Fruit fly (Drosophila melanogaster): ENCODE results near the gene CG7715.

The CG7715 gene

dm6 chr3R:18739435-18739977 lies 11.2 kb upstream of the CG7715 start:
- TF ChIP-seq Hr39 (GFP tag; optimal IDR thresholded peaks at IDR 0.05) (peak; percentile 5), CG3919 (GFP tag; optimal IDR thresholded peaks at IDR 0.05) (peak; percentile 22), svp (GFP tag) (peak; percentile 76), CG8319 (GFP tag; optimal IDR thresholded peaks at IDR 0.05) (no peak), ss (GFP tag; optimal IDR thresholded peaks at IDR 0.05) (peak in 1 of 2 experiments; percentile 26), OdsH (GFP tag; optimal IDR thresholded peaks at IDR 0.05) (peak; percentile 25), net (GFP tag; optimal IDR thresholded peaks at IDR 0.05) (peak; percentile 8), CG6163 (GFP tag; IDR thresholded peaks at IDR 0.05) (0 out of 3 replicates have a peak, but pooled peaks have one; percentile 30), pdm3 (GFP tag; optimal IDR thresholded peaks at IDR 0.05) (peak; percentile 24), CG6276 (GFP tag; optimal IDR thresholded peaks at IDR 0.05) (peak; percentile 5), CG32006 (GFP tag; optimal IDR thresholded peaks at IDR 0.05) (peak; percentile 51), spab (GFP tag; optimal IDR thresholded peaks at IDR 0.05) (no peak), CG6792 (GFP tag; optimal IDR thresholded peaks at IDR 0.05) (no peak), CG4318 (GFP tag; optimal IDR thresholded peaks at IDR 0.05) (no peak), vri (GFP tag; optimal IDR thresholded peaks at IDR 0.05) (no peak), lz (GFP tag; optimal IDR thresholded peaks at IDR 0.05) (peak; percentile 13), achi (GFP tag; optimal IDR thresholded peaks at IDR 0.05) (peak; percentile 1), CG31627 (GFP tag; optimal IDR thresholded peaks at IDR 0.05) (peak; percentile 2), CG7368 (GFP tag; optimal IDR thresholded peaks at IDR 0.05) (peak; percentile 29), esn (GFP tag; optimal IDR thresholded peaks at IDR 0.05) (peak; percentile 5), CG11294 (GFP tag; IDR thresholded peaks at IDR 0.05) (no peak), Eip78C (GFP tag) (peak; percentile 3)

DNA sequence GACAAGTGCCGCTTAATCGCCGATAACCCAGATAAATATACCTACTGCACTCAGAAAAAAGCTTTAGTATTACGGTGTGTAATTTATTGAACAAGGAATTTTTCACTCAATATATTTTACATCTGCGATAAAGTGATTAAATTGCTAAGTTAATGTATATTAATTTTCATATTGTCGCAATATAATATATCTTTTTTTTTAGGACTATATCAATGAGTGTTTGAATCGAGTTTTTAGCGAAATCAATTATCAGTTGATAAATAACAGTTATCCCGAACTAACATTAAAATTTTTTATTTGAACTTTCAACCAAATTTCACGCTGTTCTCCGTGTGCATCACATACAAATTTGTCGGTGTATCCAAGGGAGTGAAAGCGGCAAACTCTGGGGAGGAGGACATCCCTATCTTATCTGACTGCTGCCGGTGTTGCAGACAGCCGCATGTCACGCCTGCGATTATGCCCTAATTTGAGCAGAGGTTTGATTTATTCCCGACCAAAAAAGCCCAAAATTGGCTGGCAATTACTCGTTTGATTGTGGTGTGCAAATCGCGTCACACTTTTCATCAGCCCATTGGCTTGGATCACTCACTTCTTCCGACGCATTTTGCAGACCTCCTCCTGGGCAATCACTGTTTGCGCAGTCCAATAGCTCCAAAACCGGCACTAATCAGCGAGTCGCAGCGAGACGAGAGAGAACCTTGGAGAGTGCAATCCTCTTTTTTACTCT lies 10.6 kb upstream of the CG7715 start:
- TF ChIP-seq Eip93F (GFP tag; optimal IDR thresholded peaks at IDR 0.05), result no peak
- peak; percentile 29 for TF ChIP-seq Smox (GFP tag; optimal IDR thresholded peaks at IDR 0.05)
- TF ChIP-seq Eip78C (GFP tag), result peak; percentile 89
- TF ChIP-seq vri (GFP tag; optimal IDR thresholded peaks at IDR 0.05), result peak; percentile 28
- no peak for TF ChIP-seq pdm3 (GFP tag; optimal IDR thresholded peaks at IDR 0.05)
- TF ChIP-seq CG1621 (tag; optimal IDR thresholded peaks at IDR 0.05), result no peak
- peak; percentile 4 for TF ChIP-seq CG10631 (GFP tag; optimal IDR thresholded peaks at IDR 0.05)
- no peak for TF ChIP-seq OdsH (GFP tag; optimal IDR thresholded peaks at IDR 0.05)
- TF ChIP-seq CG10669 (GFP tag; optimal IDR thresholded peaks at IDR 0.05), result no peak
- TF ChIP-seq cyc (GFP tag; optimal IDR thresholded peaks at IDR 0.05), result peak; percentile 32
- TF ChIP-seq CG3919 (GFP tag; optimal IDR thresholded peaks at IDR 0.05), result no peak
- TF ChIP-seq CG11902 (GFP tag; optimal IDR thresholded peaks at IDR 0.05), result no peak
- TF ChIP-seq CG4318 (GFP tag; optimal IDR thresholded peaks at IDR 0.05), result no peak
- TF ChIP-seq CG6163 (GFP tag; IDR thresholded peaks at IDR 0.05), result no peak
- TF ChIP-seq dsx (GFP tag; optimal IDR thresholded peaks at IDR 0.05; ENCODE audit: poor library complexity, severe bottlenecking), result no peak
- peak; percentile 31 for TF ChIP-seq CG8632 (GFP tag; optimal IDR thresholded peaks at IDR 0.05)
- TF ChIP-seq spab (GFP tag; optimal IDR thresholded peaks at IDR 0.05), result no peak
- no peak for TF ChIP-seq Lpt (GFP tag; optimal IDR thresholded peaks at IDR 0.05)
- TF ChIP-seq CG34406 (GFP tag; optimal IDR thresholded peaks at IDR 0.05), result peak; percentile 47
- no peak for TF ChIP-seq Sox15 (GFP tag; optimal IDR thresholded peaks at IDR 0.05)
- peak; percentile 65 for TF ChIP-seq esn (GFP tag; optimal IDR thresholded peaks at IDR 0.05)
- peak; percentile 47 for TF ChIP-seq acj6 (GFP tag; optimal IDR thresholded peaks at IDR 0.05)
- TF ChIP-seq fd59A (GFP tag; optimal IDR thresholded peaks at IDR 0.05), result peak; percentile 26
- peak; percentile 11 for TF ChIP-seq Hr4 (GFP tag; optimal IDR thresholded peaks at IDR 0.05)
- no peak for TF ChIP-seq Sox102F (GFP tag; optimal IDR thresholded peaks at IDR 0.05)
- TF ChIP-seq Ets96B (tag; optimal IDR thresholded peaks at IDR 0.05), result peak; percentile 17
- TF ChIP-seq CG6808 (GFP tag; optimal IDR thresholded peaks at IDR 0.05), result no peak
- peak; percentile 16; the same call in 1 of the 3 replicates for TF ChIP-seq eg (GFP tag; IDR thresholded peaks at IDR 0.05)
- peak; percentile 82 for TF ChIP-seq svp (GFP tag)
- peak; percentile 53 for TF ChIP-seq Met (GFP tag; optimal IDR thresholded peaks at IDR 0.05)
- no peak for TF ChIP-seq CG6276 (GFP tag; optimal IDR thresholded peaks at IDR 0.05)
- TF ChIP-seq CG6792 (GFP tag; optimal IDR thresholded peaks at IDR 0.05), result peak; percentile 17
- peak; percentile 32 for TF ChIP-seq lz (GFP tag; optimal IDR thresholded peaks at IDR 0.05)
- peak; percentile 29 for TF ChIP-seq CG31627 (GFP tag; optimal IDR thresholded peaks at IDR 0.05)
- no peak for TF ChIP-seq CG11762 (GFP tag; optimal IDR thresholded peaks at IDR 0.05; ENCODE audit: insufficient read depth)
- TF ChIP-seq CG16779 (tag; optimal IDR thresholded peaks at IDR 0.05), result no peak
- no peak for TF ChIP-seq Hr39 (GFP tag; optimal IDR thresholded peaks at IDR 0.05)
- no peak for TF ChIP-seq achi (GFP tag; optimal IDR thresholded peaks at IDR 0.05)
- no peak for TF ChIP-seq CG11294 (GFP tag; IDR thresholded peaks at IDR 0.05)
- TF ChIP-seq net (GFP tag; optimal IDR thresholded peaks at IDR 0.05), result peak; percentile 11
- no peak for TF ChIP-seq CG7368 (GFP tag; optimal IDR thresholded peaks at IDR 0.05)
- peak; percentile 44 for TF ChIP-seq Eip75B (GFP tag; optimal IDR thresholded peaks at IDR 0.05)

All from whole organism, prepupa.